Worm (Caenorhabditis elegans) whole organism, L3 larva: Measurements from ENCODE around the gene col-96.

Experiments
- R02D3.7 ChIP-seq: fragments of 150-350 bp; optimal IDR thresholded peaks from 2 replicates; lab custom pipeline; 2014; ENCODE audit warnings: missing biosample characterization, missing genetic modification characterization
- aly-2 ChIP-seq: fragments of 150-350 bp; optimal IDR thresholded peaks from 2 replicates; lab custom pipeline; 2014; ENCODE audit warnings: missing biosample characterization, missing genetic modification characterization
- ama-1 ChIP-seq: fragments of 150-350 bp; optimal IDR thresholded peaks from 2 replicates; lab custom pipeline; 2018
- ceh-28 ChIP-seq: fragments of 150-350 bp; optimal IDR thresholded peaks from 2 replicates; lab custom pipeline; 2014; ENCODE audit warnings: missing biosample characterization, missing genetic modification reagents, missing genetic modification characterization
- hmg-11 ChIP-seq: sonication (generic microtip); optimal IDR thresholded peaks from 2 replicates; lab custom pipeline; 2016; ENCODE audit warnings: missing genetic modification characterization, missing compliant biosample characterization
- jun-1 ChIP-seq: fragments of 150-350 bp; optimal IDR thresholded peaks from 2 replicates; lab custom pipeline; 2014; ENCODE audit warnings: missing biosample characterization, missing genetic modification reagents, missing genetic modification characterization
- lin-15B ChIP-seq: fragments of 150-350 bp; optimal IDR thresholded peaks from 2 replicates; lab custom pipeline; 2014; ENCODE audit warnings: missing biosample characterization, missing genetic modification characterization
- nfya-1 ChIP-seq: sonication (generic microtip); optimal IDR thresholded peaks from 2 replicates; lab custom pipeline; 2017; ENCODE audit warnings: missing genetic modification characterization, mild to moderate bottlenecking, missing compliant biosample characterization, antibody characterized with exemption, moderate library complexity; ENCODE audit not compliant: insufficient read depth
- nhr-28 ChIP-seq: fragments of 150-350 bp; optimal IDR thresholded peaks from 2 replicates; lab custom pipeline; 2014; ENCODE audit warnings: missing biosample characterization, missing genetic modification characterization
- pha-4 ChIP-seq: fragments of 150-350 bp; optimal IDR thresholded peaks from 2 replicates; lab custom pipeline; 2014; ENCODE audit warnings: missing biosample characterization, missing genetic modification reagents, missing genetic modification characterization
- snpc-4 ChIP-seq: fragments of 150-350 bp; optimal IDR thresholded peaks from 2 replicates; lab custom pipeline; 2014; ENCODE audit warnings: missing biosample characterization, missing genetic modification characterization
- unc-62 ChIP-seq: fragments of 150-350 bp; sonication (generic microtip); optimal IDR thresholded peaks from 4 replicates; lab custom pipeline; 2014; ENCODE audit warnings: missing biosample characterization, missing genetic modification reagents, missing genetic modification characterization

ce11 chrIII:11680514-11680913, 26.1 kb downstream of the col-96 start:
- no peak for TF ChIP-seq aly-2 (tag; lab: Kevin White, UChicago)
- no peak for TF ChIP-seq jun-1 (tag; lab: Kevin White, UChicago)
- no peak for TF ChIP-seq unc-62
- no peak for TF ChIP-seq lin-15B (tag; lab: Kevin White, UChicago)
- no peak for TF ChIP-seq R02D3.7 (tag; lab: Kevin White, UChicago)
- no peak for TF ChIP-seq hmg-11
- no peak for TF ChIP-seq ceh-28 (tag; lab: Kevin White, UChicago)
- no peak for TF ChIP-seq nfya-1 (tag; lab: Kevin White, UChicago)
- TF ChIP-seq nhr-28: no peak
- TF ChIP-seq ama-1: no peak
- no peak for TF ChIP-seq snpc-4
- TF ChIP-seq pha-4 (tag; lab: Kevin White, UChicago): no peak
